Fruit fly (Drosophila melanogaster): Measurements from ENCODE around the gene CG14269.
A peak's percentile ranks its signal among the peaks of the same experiment; 100 is the strongest.

CG14269 gene

dm6 chrX:3424963-3425362 lies 10.6 kb downstream of the CG14269 start (continued):
- TF ChIP-seq CG34406 (GFP tag; optimal IDR thresholded peaks at IDR 0.05) (peak; percentile 35), CG6163 (GFP tag; IDR thresholded peaks at IDR 0.05) (peak; percentile 77), dsx (GFP tag; optimal IDR thresholded peaks at IDR 0.05; ENCODE audit: poor library complexity, severe bottlenecking) (peak; percentile 3), Met (GFP tag; optimal IDR thresholded peaks at IDR 0.05) (peak; percentile 54), Smox (GFP tag; optimal IDR thresholded peaks at IDR 0.05) (peak; percentile 29), pdm3 (GFP tag; optimal IDR thresholded peaks at IDR 0.05) (peak; percentile 62), fd85E (GFP tag; optimal IDR thresholded peaks at IDR 0.05) (no peak), Sox102F (GFP tag; optimal IDR thresholded peaks at IDR 0.05) (peak; percentile 39), CG10669 (GFP tag; optimal IDR thresholded peaks at IDR 0.05) (peak; percentile 48), salr (GFP tag; optimal IDR thresholded peaks at IDR 0.05) (peak in 1 of 2 experiments; percentile 1), fd59A (GFP tag; optimal IDR thresholded peaks at IDR 0.05) (no peak), CG11294 (GFP tag; IDR thresholded peaks at IDR 0.05) (no peak), acj6 (GFP tag; optimal IDR thresholded peaks at IDR 0.05) (peak; percentile 50), vri (GFP tag; optimal IDR thresholded peaks at IDR 0.05) (peak; percentile 30), eg (GFP tag; IDR thresholded peaks at IDR 0.05) (peak; percentile 73), Eip93F (GFP tag; optimal IDR thresholded peaks at IDR 0.05) (no peak), Ets96B (tag; optimal IDR thresholded peaks at IDR 0.05) (peak; percentile 44), CG32006 (GFP tag; optimal IDR thresholded peaks at IDR 0.05) (peak; percentile 61), CG6854 (GFP tag; optimal IDR thresholded peaks at IDR 0.05) (no peak), esn (GFP tag; optimal IDR thresholded peaks at IDR 0.05) (peak; percentile 47), spab (GFP tag; optimal IDR thresholded peaks at IDR 0.05) (peak; percentile 19), fkh (GFP tag; optimal IDR thresholded peaks at IDR 0.05) (peak; percentile 41), lz (GFP tag; optimal IDR thresholded peaks at IDR 0.05) (peak; percentile 50), net (GFP tag; optimal IDR thresholded peaks at IDR 0.05) (peak; percentile 34), CG7368 (GFP tag; optimal IDR thresholded peaks at IDR 0.05) (peak; percentile 33), CG8632 (GFP tag; optimal IDR thresholded peaks at IDR 0.05) (peak; percentile 30), CG16779 (tag; optimal IDR thresholded peaks at IDR 0.05) (no peak), CG6276 (GFP tag; optimal IDR thresholded peaks at IDR 0.05) (peak; percentile 42), Ets21C (GFP tag; optimal IDR thresholded peaks at IDR 0.05) (no peak), Eip78C (GFP tag) (peak; percentile 76), CG11762 (GFP tag; optimal IDR thresholded peaks at IDR 0.05; ENCODE audit: insufficient read depth) (peak; percentile 8), Gug (GFP tag; IDR thresholded peaks at IDR 0.05) (0 out of 2 replicates have a peak, but pooled peaks have one; percentile 32), cyc (GFP tag; optimal IDR thresholded peaks at IDR 0.05) (peak; percentile 24), Hr4 (GFP tag; optimal IDR thresholded peaks at IDR 0.05) (peak; percentile 61), CG3919 (GFP tag; optimal IDR thresholded peaks at IDR 0.05) (peak; percentile 48), CG9139 (GFP tag; optimal IDR thresholded peaks at IDR 0.05) (no peak), dac (GFP tag; optimal IDR thresholded peaks at IDR 0.05) (peak; percentile 21)

- peak; percentile 24 for TF ChIP-seq cyc (GFP tag; optimal IDR thresholded peaks at IDR 0.05)
- no peak for TF ChIP-seq CG1621 (tag; optimal IDR thresholded peaks at IDR 0.05)
- no peak for TF ChIP-seq spab (GFP tag; optimal IDR thresholded peaks at IDR 0.05)
- peak; percentile 80 for TF ChIP-seq Lpt (GFP tag; optimal IDR thresholded peaks at IDR 0.05)
- TF ChIP-seq CG10669 (GFP tag; optimal IDR thresholded peaks at IDR 0.05) = peak; percentile 5
- peak; percentile 33 for TF ChIP-seq acj6 (GFP tag; optimal IDR thresholded peaks at IDR 0.05)
- TF ChIP-seq CG15336 (GFP tag; IDR thresholded peaks at IDR 0.05) = peak; percentile 90
- no peak for TF ChIP-seq Ets21C (GFP tag; optimal IDR thresholded peaks at IDR 0.05)
- no peak for TF ChIP-seq CG9139 (GFP tag; optimal IDR thresholded peaks at IDR 0.05)
- TF ChIP-seq CG34406 (GFP tag; optimal IDR thresholded peaks at IDR 0.05) = no peak
- peak; percentile 72 for TF ChIP-seq CG11294 (GFP tag; IDR thresholded peaks at IDR 0.05)
- no peak for TF ChIP-seq CG8632 (GFP tag; optimal IDR thresholded peaks at IDR 0.05)
- TF ChIP-seq Sox102F (GFP tag; optimal IDR thresholded peaks at IDR 0.05) = no peak
- peak; percentile 90 for TF ChIP-seq CG8119 (GFP tag; IDR thresholded peaks at IDR 0.05)
- TF ChIP-seq CG6276 (GFP tag; optimal IDR thresholded peaks at IDR 0.05) = peak; percentile 74
- peak; percentile 83 for TF ChIP-seq CG6163 (GFP tag; IDR thresholded peaks at IDR 0.05)
- no peak for TF ChIP-seq CG31627 (GFP tag; optimal IDR thresholded peaks at IDR 0.05)
- TF ChIP-seq CG4318 (GFP tag; optimal IDR thresholded peaks at IDR 0.05) = peak; percentile 73
- TF ChIP-seq CG7368 (GFP tag; optimal IDR thresholded peaks at IDR 0.05) = peak; percentile 7
- TF ChIP-seq CG16779 (tag; optimal IDR thresholded peaks at IDR 0.05) = peak; percentile 7
- TF ChIP-seq net (GFP tag; optimal IDR thresholded peaks at IDR 0.05) = peak; percentile 51
- TF ChIP-seq esn (GFP tag; optimal IDR thresholded peaks at IDR 0.05) = peak; percentile 14
- TF ChIP-seq Eip78C (GFP tag) = peak; percentile 78
- peak; percentile 55 for TF ChIP-seq svp (GFP tag)
- TF ChIP-seq Hr38 (GFP tag; optimal IDR thresholded peaks at IDR 0.05) = no peak
- no peak for TF ChIP-seq CG6792 (GFP tag; optimal IDR thresholded peaks at IDR 0.05)
- no peak for TF ChIP-seq CG6854 (GFP tag; optimal IDR thresholded peaks at IDR 0.05)
- no peak for TF ChIP-seq Met (GFP tag; optimal IDR thresholded peaks at IDR 0.05)
- peak; percentile 30 for TF ChIP-seq achi (GFP tag; optimal IDR thresholded peaks at IDR 0.05)
- TF ChIP-seq pdm3 (GFP tag; optimal IDR thresholded peaks at IDR 0.05) = peak; percentile 57
- no peak for TF ChIP-seq fkh (GFP tag; optimal IDR thresholded peaks at IDR 0.05)
Observed at dm6 chrX:3423199-3423768, 12.3 kb downstream of the CG14269 start.
